Worm (Caenorhabditis elegans) whole organism, L1 larva: ENCODE measurements around the gene dnj-19.

Source experiments
- F16B12.6 ChIP-seq: fragments of 150-350 bp; optimal IDR thresholded peaks from 2 replicates; lab custom pipeline; 2014; ENCODE audit warnings: missing biosample characterization, missing genetic modification characterization
- ama-1 ChIP-seq: fragments of 150-350 bp; optimal IDR thresholded peaks from 2 replicates; lab custom pipeline; 2014
- blmp-1 ChIP-seq: fragments of 150-350 bp; optimal IDR thresholded peaks from 2 replicates; lab custom pipeline; 2014; ENCODE audit warnings: missing biosample characterization, missing genetic modification characterization
- elt-3 ChIP-seq, 6 experiments: fragments of 150-350 bp in 1 of 6; sonication (generic microtip); optimal IDR thresholded peaks; 2 replicates each; lab custom pipeline; 2017 to 2018; ENCODE audit warnings: missing biosample characterization in 6 of 6, missing genetic modification characterization in 6 of 6, inconsistent platforms in 1 of 6
- fkh-10 ChIP-seq: sonication (generic microtip); optimal IDR thresholded peaks from 2 replicates; lab custom pipeline; 2017; ENCODE audit warnings: missing biosample characterization, missing genetic modification reagents, missing genetic modification characterization
- lin-13 ChIP-seq: fragments of 150-350 bp; optimal IDR thresholded peaks from 2 replicates; lab custom pipeline; 2014; ENCODE audit warnings: missing biosample characterization, missing genetic modification reagents, missing genetic modification characterization
- lsy-2 ChIP-seq, 2 experiments: fragments of 150-350 bp; optimal IDR thresholded peaks; 2 replicates each; lab custom pipeline; 2014; ENCODE audit warnings: missing biosample characterization in 2 of 2, missing genetic modification characterization in 2 of 2
- mdl-1 ChIP-seq, 2 experiments: fragments of 150-350 bp; optimal IDR thresholded peaks; 2 replicates each; lab custom pipeline; 2014 to 2017; ENCODE audit warnings: missing biosample characterization in 2 of 2, missing genetic modification characterization in 2 of 2, inconsistent platforms in 1 of 2
- nhr-11 ChIP-seq: fragments of 150-350 bp; optimal IDR thresholded peaks from 2 replicates; lab custom pipeline; 2014; ENCODE audit warnings: missing biosample characterization, missing genetic modification characterization
- skn-1 ChIP-seq: fragments of 150-350 bp; optimal IDR thresholded peaks from 2 replicates; lab custom pipeline; 2014; ENCODE audit warnings: missing biosample characterization, missing genetic modification characterization
- snpc-4 ChIP-seq: fragments of 150-350 bp; optimal IDR thresholded peaks from 2 replicates; lab custom pipeline; 2014; ENCODE audit warnings: missing biosample characterization, missing genetic modification characterization
- unc-130 ChIP-seq: fragments of 150-350 bp; optimal IDR thresholded peaks from 2 replicates; lab custom pipeline; 2017; ENCODE audit warnings: missing biosample characterization, missing genetic modification characterization, inconsistent platforms
- zag-1 ChIP-seq: fragments of 150-350 bp; optimal IDR thresholded peaks from 2 replicates; lab custom pipeline; 2014; ENCODE audit warnings: missing biosample characterization, missing genetic modification characterization

DNA sequence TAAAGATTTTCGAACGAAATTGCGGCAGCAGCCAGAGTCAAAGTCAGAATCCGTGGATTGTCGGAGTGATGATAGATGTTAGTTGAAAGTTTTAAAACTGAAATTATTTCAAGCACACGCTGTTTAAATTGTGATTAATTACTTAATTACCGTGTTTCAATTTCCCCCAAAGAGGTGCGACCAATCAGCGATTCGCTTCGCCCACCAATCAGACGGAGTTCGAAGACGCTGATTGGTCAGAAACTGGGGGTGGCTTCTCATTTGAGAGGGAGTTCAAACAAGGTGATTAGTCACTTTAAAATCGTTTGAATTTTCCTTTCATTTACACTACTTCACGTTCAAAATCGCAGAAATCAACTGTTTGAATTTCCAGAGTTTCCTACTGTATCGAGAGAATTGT lies 5.2 kb downstream of the dnj-19 start:
- no peak for TF ChIP-seq ama-1
- TF ChIP-seq nhr-11 (tag; lab: Kevin White, UChicago) = no peak
- no peak for TF ChIP-seq skn-1 (tag; lab: Kevin White, UChicago)
- no peak for TF ChIP-seq mdl-1 (tag; optimal IDR thresholded peaks at IDR 0.05; lab: Kevin White, UChicago)
- TF ChIP-seq F16B12.6 (tag; lab: Kevin White, UChicago) = no peak
- TF ChIP-seq zag-1 (tag; lab: Kevin White, UChicago) = no peak
- no peak for TF ChIP-seq fkh-10 (GFP tag; lab: Kevin White, UChicago)
- TF ChIP-seq blmp-1 (tag; lab: Kevin White, UChicago) = no peak
- no peak for TF ChIP-seq snpc-4 (tag; lab: Kevin White, UChicago)
- no peak for TF ChIP-seq elt-3 (tag; optimal IDR thresholded peaks at IDR 0.05; lab: Kevin White, UChicago)
- TF ChIP-seq lin-13 (GFP tag; lab: Kevin White, UChicago) = no peak
- TF ChIP-seq lsy-2 (tag; optimal IDR thresholded peaks at IDR 0.05; lab: Kevin White, UChicago) = no peak
- no peak for TF ChIP-seq unc-130 (tag; lab: Kevin White, UChicago)
